Fruit fly (Drosophila melanogaster) whole organism, pupa: ENCODE measurements around the gene Rab18.

Experiments
- CG10348 ChIP-seq: fragments of 200-800 bp; sonication (Bioruptor generic); IDR thresholded peaks from 2 replicates; pipeline ENCODE4 v1.3.6; 2022; ENCODE audit warnings: missing biosample characterization, missing genetic modification characterization
- CG12605 ChIP-seq: fragments of 200-800 bp; sonication (Bioruptor generic); IDR thresholded peaks from 2 replicates; pipeline ENCODE4 v1.3.6; 2022; ENCODE audit warnings: missing biosample characterization, missing genetic modification characterization
- CG13204 ChIP-seq: fragments of 200-800 bp; sonication (Bioruptor generic); optimal IDR thresholded peaks from 2 replicates; lab custom pipeline; 2018; ENCODE audit warnings: missing biosample characterization, mild to moderate bottlenecking, missing genetic modification characterization, moderate library complexity
- CG17806 ChIP-seq: fragments of 200-800 bp; sonication (Bioruptor generic); optimal IDR thresholded peaks from 2 replicates; lab custom pipeline; 2018; ENCODE audit warnings: missing biosample characterization, mild to moderate bottlenecking, missing genetic modification characterization, moderate library complexity
- CG34367 ChIP-seq: fragments of 200-800 bp; sonication (Bioruptor generic); optimal IDR thresholded peaks from 2 replicates; lab custom pipeline; 2018; ENCODE audit warnings: missing biosample characterization, mild to moderate bottlenecking, missing genetic modification characterization
- CG4496 ChIP-seq: fragments of 200-800 bp; sonication (Bioruptor generic); IDR thresholded peaks from 3 replicates; pipeline ENCODE4 v1.3.6; 2022; ENCODE audit warnings: missing biosample characterization, missing genetic modification characterization
- CG8159 ChIP-seq: fragments of 200-800 bp; sonication (Bioruptor generic); optimal IDR thresholded peaks from 3 replicates; lab custom pipeline; 2018; ENCODE audit warnings: missing biosample characterization, mild to moderate bottlenecking, missing genetic modification characterization, moderate library complexity
- CG9948 ChIP-seq: fragments of 200-800 bp; sonication (Bioruptor generic); optimal IDR thresholded peaks from 2 replicates; lab custom pipeline; 2018; ENCODE audit warnings: missing biosample characterization, mild to moderate bottlenecking, missing genetic modification characterization, moderate library complexity
- EcR ChIP-seq: fragments of 200-800 bp; sonication (Bioruptor generic); optimal IDR thresholded peaks from 3 replicates; lab custom pipeline; 2019; ENCODE audit warnings: missing biosample characterization, missing genetic modification characterization, mild to moderate bottlenecking, moderate library complexity, missing genetic modification reagents
- Ets98B ChIP-seq: fragments of 200-800 bp; sonication (Bioruptor generic); IDR thresholded peaks from 2 replicates; pipeline ENCODE4 v1.3.6; 2022; ENCODE audit warnings: missing biosample characterization, missing genetic modification characterization
- Pif1A ChIP-seq: fragments of 200-800 bp; sonication (Bioruptor generic); optimal IDR thresholded peaks from 3 replicates; lab custom pipeline; 2016; ENCODE audit warnings: missing biosample characterization, missing genetic modification characterization
- Pif1B ChIP-seq: fragments of 200-800 bp; sonication (Bioruptor generic); optimal IDR thresholded peaks from 3 replicates; lab custom pipeline; 2016; ENCODE audit warnings: missing biosample characterization, missing genetic modification characterization
- gl ChIP-seq: fragments of 200-800 bp; sonication (Bioruptor generic); optimal IDR thresholded peaks from 2 replicates; lab custom pipeline; 2018; ENCODE audit warnings: missing biosample characterization, mild to moderate bottlenecking, missing genetic modification characterization
- rn ChIP-seq: fragments of 200-800 bp; sonication (Bioruptor generic); IDR thresholded peaks from 2 replicates; pipeline ENCODE4 v1.3.6; 2022; ENCODE audit warnings: missing biosample characterization, missing genetic modification characterization

dm6 chrX:5646228-5646627 is 25.4 kb downstream of the Rab18 start:
- no peak for TF ChIP-seq CG12605 (GFP tag; lab: Robert Waterston, UW)
- no peak for TF ChIP-seq CG8159 (tag; lab: Kevin White, UChicago)
- no peak for TF ChIP-seq CG4496 (GFP tag; lab: Robert Waterston, UW)
- TF ChIP-seq CG17806 (tag; lab: Kevin White, UChicago), result no peak
- no peak for TF ChIP-seq CG34367 (tag; lab: Kevin White, UChicago)
- no peak for TF ChIP-seq CG13204 (GFP tag; lab: Kevin White, UChicago)
- no peak for TF ChIP-seq Ets98B
- TF ChIP-seq EcR (GFP tag; lab: Kevin White, UChicago), result no peak
- no peak for TF ChIP-seq CG10348
- TF ChIP-seq gl (tag; lab: Kevin White, UChicago), result no peak
- TF ChIP-seq Pif1A (GFP tag; lab: Kevin White, UChicago), result no peak
- no peak for TF ChIP-seq rn (GFP tag; lab: Robert Waterston, UW)
- TF ChIP-seq CG9948, result no peak
- TF ChIP-seq Pif1B (GFP tag; lab: Kevin White, UChicago), result no peak
